Fruit fly (Drosophila melanogaster): Measurements from ENCODE around the gene cDIP.
A peak's percentile ranks its signal among the peaks of the same experiment; 100 is the strongest.

The cDIP gene

dm6 chr3R:21156572-21157480, 4.1 kb downstream of the cDIP start (continued):
- peak; percentile 59 for TF ChIP-seq Vsx2 (GFP tag; optimal IDR thresholded peaks at IDR 0.05; ENCODE audit: partially characterized antibody)
- no peak for TF ChIP-seq OdsH (GFP tag; optimal IDR thresholded peaks at IDR 0.05)
- no peak for TF ChIP-seq psq (GFP tag; optimal IDR thresholded peaks at IDR 0.05)
- TF ChIP-seq Myc (optimal IDR thresholded peaks at IDR 0.05) = no peak
- TF ChIP-seq dmrt93B (GFP tag; optimal IDR thresholded peaks at IDR 0.05) = no peak
- TF ChIP-seq sv (GFP tag; optimal IDR thresholded peaks at IDR 0.05) = no peak

dm6 chr3R:21155931-21156488, 4.9 kb downstream of the cDIP start:
- TF ChIP-seq GATAd (GFP tag; optimal IDR thresholded peaks at IDR 0.05) (no peak), dl (GFP tag; optimal IDR thresholded peaks at IDR 0.05; ENCODE audit: insufficient read depth in 1 of 2, partially characterized antibody in 2 of 2) (peak in 1 of 2 experiments; percentile 5), Myc (optimal IDR thresholded peaks at IDR 0.05) (no peak), OdsH (GFP tag; optimal IDR thresholded peaks at IDR 0.05) (no peak), usp (GFP tag; optimal IDR thresholded peaks at IDR 0.05) (no peak), woc (GFP tag; optimal IDR thresholded peaks at IDR 0.05) (no peak), psq (GFP tag; optimal IDR thresholded peaks at IDR 0.05) (no peak), Dfd (GFP tag; optimal IDR thresholded peaks at IDR 0.05) (no peak), pan (optimal IDR thresholded peaks at IDR 0.05) (no peak), sage (GFP tag; optimal IDR thresholded peaks at IDR 0.05) (no peak), rgr (GFP tag; optimal IDR thresholded peaks at IDR 0.05) (no peak), br (GFP tag; optimal IDR thresholded peaks at IDR 0.05) (no peak), fru (GFP tag; optimal IDR thresholded peaks at IDR 0.05) (no peak), N (GFP tag; optimal IDR thresholded peaks at IDR 0.05) (no peak), Rel (GFP tag; optimal IDR thresholded peaks at IDR 0.05) (no peak), Rel (tag; optimal IDR thresholded peaks at IDR 0.05) (peak; percentile 29), dmrt93B (GFP tag; optimal IDR thresholded peaks at IDR 0.05) (no peak), Hr83 (GFP tag; optimal IDR thresholded peaks at IDR 0.05; ENCODE audit: poor library complexity, severe bottlenecking) (no peak), CG32264 (GFP tag; optimal IDR thresholded peaks at IDR 0.05) (no peak), Hnf4 (GFP tag; optimal IDR thresholded peaks at IDR 0.05) (peak; percentile 16), Hr78 (GFP tag; optimal IDR thresholded peaks at IDR 0.05) (no peak), sv (GFP tag; optimal IDR thresholded peaks at IDR 0.05) (no peak), Mio (GFP tag; optimal IDR thresholded peaks at IDR 0.05) (no peak), Vsx2 (GFP tag; optimal IDR thresholded peaks at IDR 0.05; ENCODE audit: partially characterized antibody) (no peak), h (GFP tag; optimal IDR thresholded peaks at IDR 0.05) (peak; percentile 13), Dif (GFP tag; optimal IDR thresholded peaks at IDR 0.05; ENCODE audit: partially characterized antibody) (peak; percentile 83), CrebA (GFP tag; optimal IDR thresholded peaks at IDR 0.05; ENCODE audit: borderline replicate concordance) (no peak)

- peak; percentile 49 for TF ChIP-seq h (GFP tag; optimal IDR thresholded peaks at IDR 0.05)
- no peak for TF ChIP-seq sv (GFP tag; optimal IDR thresholded peaks at IDR 0.05)
These were observed 6.8 kb downstream of the cDIP start for dm6 chr3R:21154130-21154529.

dm6 chr3R:21152856-21153278, 8.0 kb downstream of the cDIP start:
- peak; percentile 65 for TF ChIP-seq brk (GFP tag; optimal IDR thresholded peaks at IDR 0.05)
- peak; percentile 57 for TF ChIP-seq Vsx2 (GFP tag; optimal IDR thresholded peaks at IDR 0.05; ENCODE audit: partially characterized antibody)
- TF ChIP-seq Rel (GFP tag; optimal IDR thresholded peaks at IDR 0.05) = peak; percentile 78
- TF ChIP-seq Rel (tag; optimal IDR thresholded peaks at IDR 0.05) = peak; percentile 47
- peak; percentile 78 for TF ChIP-seq Dif (GFP tag; optimal IDR thresholded peaks at IDR 0.05; ENCODE audit: partially characterized antibody)
- TF ChIP-seq dl (GFP tag; optimal IDR thresholded peaks at IDR 0.05; ENCODE audit: insufficient read depth in 1 of 2, partially characterized antibody in 2 of 2) = peak; percentile 80 to 84
- TF ChIP-seq psq (GFP tag; optimal IDR thresholded peaks at IDR 0.05) = peak; percentile 3
- TF ChIP-seq woc (GFP tag; optimal IDR thresholded peaks at IDR 0.05) = peak; percentile 33
- peak; percentile 60 for TF ChIP-seq sage (GFP tag; optimal IDR thresholded peaks at IDR 0.05)
- peak; percentile 34 for TF ChIP-seq br (GFP tag; optimal IDR thresholded peaks at IDR 0.05)
- TF ChIP-seq OdsH (GFP tag; optimal IDR thresholded peaks at IDR 0.05) = no peak
- TF ChIP-seq CG32264 (GFP tag; optimal IDR thresholded peaks at IDR 0.05) = no peak
- TF ChIP-seq Jra (GFP tag; optimal IDR thresholded peaks at IDR 0.05) = no peak
- peak; percentile 86 for TF ChIP-seq Sp1 (GFP tag; optimal IDR thresholded peaks at IDR 0.05)
- peak; percentile 89 for TF ChIP-seq CrebA (GFP tag; optimal IDR thresholded peaks at IDR 0.05; ENCODE audit: borderline replicate concordance)
